Fruit fly (Drosophila melanogaster) whole organism, embryonic: ENCODE measurements around the gene E2f2.
A peak's percentile ranks its signal among the peaks of the same experiment; 100 is the strongest.

Experiments
- Awh ChIP-seq: fragments of 200-800 bp; sonication (Bioruptor generic); IDR thresholded peaks from 2 replicates; pipeline ENCODE4, ENCODE4 v1.3.6; 2022; ENCODE audit warnings: missing biosample characterization, missing genetic modification characterization
- CG10147 ChIP-seq: fragments of 200-800 bp; sonication (Bioruptor generic); optimal IDR thresholded peaks from 2 replicates; lab custom pipeline; 2019; ENCODE audit warnings: missing biosample characterization, mild to moderate bottlenecking, missing genetic modification characterization, moderate library complexity
- CG11398 ChIP-seq: fragments of 200-800 bp; sonication (Bioruptor generic); optimal IDR thresholded peaks from 2 replicates; lab custom pipeline; 2016; ENCODE audit warnings: missing biosample characterization, missing genetic modification characterization
- CG11504 ChIP-seq: fragments of 200-800 bp; sonication (Bioruptor generic); optimal IDR thresholded peaks from 3 replicates; lab custom pipeline; 2019; ENCODE audit warnings: missing biosample characterization, mild to moderate bottlenecking, missing genetic modification characterization, moderate library complexity
- CG11560 ChIP-seq: fragments of 200-800 bp; sonication (Bioruptor generic); IDR thresholded peaks from 3 replicates; pipeline ENCODE4 v1.3.6; 2022; ENCODE audit warnings: missing biosample characterization, missing genetic modification characterization
- CG12299 ChIP-seq: fragments of 200-800 bp; sonication (Bioruptor generic); optimal IDR thresholded peaks from 2 replicates; lab custom pipeline; 2018; ENCODE audit warnings: missing biosample characterization, mild to moderate bottlenecking, missing genetic modification characterization
- CG1233 ChIP-seq: fragments of 200-800 bp; sonication (Bioruptor generic); optimal IDR thresholded peaks from 4 replicates; lab custom pipeline; 2018; ENCODE audit warnings: missing biosample characterization, mild to moderate bottlenecking, missing genetic modification characterization
- CG13424 ChIP-seq: fragments of 200-800 bp; sonication (Bioruptor generic); optimal IDR thresholded peaks from 2 replicates; lab custom pipeline; 2019; ENCODE audit warnings: missing biosample characterization, mild to moderate bottlenecking, missing genetic modification characterization, moderate library complexity
- CG13775 ChIP-seq: fragments of 200-800 bp; sonication (Bioruptor generic); optimal IDR thresholded peaks from 3 replicates; lab custom pipeline; 2017; ENCODE audit warnings: missing biosample characterization, mild to moderate bottlenecking, missing genetic modification characterization
- CG14050 ChIP-seq: fragments of 200-800 bp; sonication (Bioruptor generic); IDR thresholded peaks from 3 replicates; pipeline ENCODE4 v1.3.6; 2022; ENCODE audit warnings: missing biosample characterization, missing genetic modification characterization
- CG14710 ChIP-seq: fragments of 200-800 bp; sonication (Bioruptor generic); optimal IDR thresholded peaks from 3 replicates; lab custom pipeline; 2019; ENCODE audit warnings: missing biosample characterization, mild to moderate bottlenecking, missing genetic modification characterization, moderate library complexity
- CG1603 ChIP-seq: fragments of 200-800 bp; sonication (Bioruptor generic); optimal IDR thresholded peaks from 2 replicates; lab custom pipeline; 2019; ENCODE audit warnings: missing biosample characterization, mild to moderate bottlenecking, missing genetic modification characterization, moderate library complexity
- CG16863 ChIP-seq: fragments of 200-800 bp; sonication (Bioruptor generic); optimal IDR thresholded peaks from 3 replicates; lab custom pipeline; 2016; ENCODE audit warnings: missing biosample characterization, missing genetic modification characterization
- CG17359 ChIP-seq: fragments of 200-800 bp; sonication (Bioruptor generic); optimal IDR thresholded peaks from 3 replicates; lab custom pipeline; 2018; ENCODE audit warnings: missing biosample characterization, mild to moderate bottlenecking, missing genetic modification characterization, moderate library complexity
- CG17568 ChIP-seq: fragments of 200-800 bp; sonication (Bioruptor generic); optimal IDR thresholded peaks from 2 replicates; lab custom pipeline; 2018; ENCODE audit warnings: missing biosample characterization, mild to moderate bottlenecking, missing genetic modification characterization, moderate library complexity
- CG18476 ChIP-seq: fragments of 200-800 bp; sonication (Bioruptor generic); optimal IDR thresholded peaks from 2 replicates; lab custom pipeline; 2016; ENCODE audit warnings: missing biosample characterization, mild to moderate bottlenecking, missing genetic modification characterization
- CG18764 ChIP-seq: fragments of 200-800 bp; sonication (Bioruptor generic); optimal IDR thresholded peaks from 3 replicates; lab custom pipeline; 2016; ENCODE audit warnings: missing biosample characterization, missing genetic modification characterization
- CG2129 ChIP-seq: fragments of 200-800 bp; sonication (Bioruptor generic); IDR thresholded peaks from 2 replicates; pipeline ENCODE4 v1.3.6; 2022; ENCODE audit warnings: missing biosample characterization, missing genetic modification characterization; ENCODE audit not compliant: partially characterized antibody
- CG2678 ChIP-seq: fragments of 200-800 bp; sonication (Bioruptor generic); optimal IDR thresholded peaks from 3 replicates; lab custom pipeline; 2019; ENCODE audit warnings: missing biosample characterization, mild to moderate bottlenecking, missing genetic modification characterization, moderate library complexity
- CG32532 ChIP-seq: fragments of 200-800 bp; sonication (Bioruptor generic); IDR thresholded peaks from 2 replicates; pipeline ENCODE4 v1.3.6; 2022; ENCODE audit warnings: missing biosample characterization, missing genetic modification characterization
- CG34224 ChIP-seq: fragments of 200-800 bp; sonication (Bioruptor generic); IDR thresholded peaks from 3 replicates; pipeline ENCODE4 v1.3.6; 2022; ENCODE audit warnings: missing biosample characterization, missing genetic modification characterization; ENCODE audit not compliant: partially characterized antibody
- CG3847 ChIP-seq: fragments of 200-800 bp; sonication (Bioruptor generic); IDR thresholded peaks from 2 replicates; pipeline ENCODE4 v1.3.6; 2022; ENCODE audit warnings: missing biosample characterization, missing genetic modification characterization
- CG6272 ChIP-seq: fragments of 200-800 bp; sonication (Bioruptor generic); IDR thresholded peaks from 2 replicates; pipeline ENCODE4 v1.3.6; 2022; ENCODE audit warnings: missing biosample characterization, missing genetic modification characterization
- CG6683 ChIP-seq: fragments of 200-800 bp; sonication (Bioruptor generic); optimal IDR thresholded peaks from 2 replicates; lab custom pipeline; 2017; ENCODE audit warnings: missing biosample characterization, mild to moderate bottlenecking, missing genetic modification characterization, missing genetic modification reagents
- CG7271 ChIP-seq: fragments of 200-800 bp; sonication (Bioruptor generic); optimal IDR thresholded peaks from 2 replicates; lab custom pipeline; 2018; ENCODE audit warnings: missing biosample characterization, mild to moderate bottlenecking, missing genetic modification characterization, moderate library complexity
- CG9609 ChIP-seq: fragments of 200-800 bp; sonication (Bioruptor generic); optimal IDR thresholded peaks from 3 replicates; lab custom pipeline; 2016; ENCODE audit warnings: missing biosample characterization, missing genetic modification characterization
- Dll ChIP-seq: fragments of 200-800 bp; sonication (Bioruptor generic); IDR thresholded peaks from 4 replicates; pipeline ENCODE4 v1.3.6; 2022; ENCODE audit warnings: missing biosample characterization, missing genetic modification characterization; ENCODE audit not compliant: partially characterized antibody
- E2f2 ChIP-seq: fragments of 200-800 bp; sonication (Bioruptor generic); IDR thresholded peaks from 2 replicates; pipeline ENCODE4 v1.3.6; 2022; ENCODE audit warnings: missing biosample characterization, missing genetic modification characterization
- Hr3 ChIP-seq: fragments of 200-800 bp; sonication (Bioruptor generic); optimal IDR thresholded peaks from 3 replicates; lab custom pipeline; 2016; ENCODE audit warnings: missing biosample characterization, missing genetic modification characterization
- Meics ChIP-seq: fragments of 200-800 bp; sonication (Bioruptor generic); optimal IDR thresholded peaks from 2 replicates; lab custom pipeline; 2017; ENCODE audit warnings: missing biosample characterization, mild to moderate bottlenecking, missing genetic modification characterization
- Mes4 ChIP-seq: fragments of 200-800 bp; sonication (Bioruptor generic); optimal IDR thresholded peaks from 2 replicates; lab custom pipeline; 2016; ENCODE audit warnings: missing biosample characterization, missing genetic modification characterization
- NK7.1 ChIP-seq: fragments of 200-800 bp; sonication (Bioruptor generic); optimal IDR thresholded peaks from 3 replicates; lab custom pipeline; 2016; ENCODE audit warnings: missing biosample characterization, missing genetic modification characterization
- Sox102F ChIP-seq: fragments of 200-800 bp; sonication (Bioruptor generic); optimal IDR thresholded peaks from 2 replicates; lab custom pipeline; 2018; ENCODE audit warnings: missing biosample characterization, mild to moderate bottlenecking, missing genetic modification characterization, moderate library complexity
- Usf ChIP-seq: fragments of 200-800 bp; sonication (Bioruptor generic); optimal IDR thresholded peaks from 2 replicates; lab custom pipeline; 2017; ENCODE audit warnings: missing genotype, missing biosample characterization, missing genetic modification characterization
- Xbp1 ChIP-seq: fragments of 200-800 bp; sonication (Bioruptor generic); optimal IDR thresholded peaks from 3 replicates; lab custom pipeline; 2016; ENCODE audit warnings: missing biosample characterization, mild to moderate bottlenecking, missing genetic modification characterization
- bab2 ChIP-seq: fragments of 200-800 bp; sonication (Bioruptor generic); optimal IDR thresholded peaks from 2 replicates; lab custom pipeline; 2016; ENCODE audit warnings: missing biosample characterization, missing genetic modification characterization
- crp ChIP-seq, 2 experiments: fragments of 200-800 bp; sonication (Bioruptor generic); optimal IDR thresholded peaks; 2 replicates in 1 of 2; 3 replicates in 1 of 2; lab custom pipeline; 2017; ENCODE audit warnings: missing biosample characterization in 2 of 2, missing genetic modification characterization in 2 of 2, mild to moderate bottlenecking in 1 of 2, moderate library complexity in 1 of 2
- dpn ChIP-seq, 2 experiments: fragments of 200-800 bp; sonication (Bioruptor generic); optimal IDR thresholded peaks; 3 replicates each; lab custom pipeline; 2016; ENCODE audit warnings: missing biosample characterization in 2 of 2, missing genetic modification characterization in 2 of 2
- dysf ChIP-seq: fragments of 200-800 bp; sonication (Bioruptor generic); IDR thresholded peaks from 3 replicates; pipeline ENCODE4 v1.3.6; 2022; ENCODE audit warnings: missing biosample characterization, missing genetic modification characterization
- ind ChIP-seq: fragments of 200-800 bp; sonication (Bioruptor generic); optimal IDR thresholded peaks from 3 replicates; lab custom pipeline; 2016; ENCODE audit warnings: missing biosample characterization, missing genetic modification characterization
- insv ChIP-seq, 2 experiments: fragments of 200-800 bp; sonication (Bioruptor generic); optimal IDR thresholded peaks; 3 replicates each; lab custom pipeline; 2016 to 2018; ENCODE audit warnings: missing biosample characterization in 2 of 2, missing genetic modification characterization in 2 of 2
- otp ChIP-seq: fragments of 200-800 bp; sonication (Bioruptor generic); IDR thresholded peaks from 3 replicates; pipeline ENCODE4, ENCODE4 v1.3.6; 2022; ENCODE audit warnings: missing biosample characterization, missing genetic modification characterization
- phol ChIP-seq: fragments of 200-800 bp; sonication (Bioruptor generic); optimal IDR thresholded peaks from 3 replicates; lab custom pipeline; 2018; ENCODE audit warnings: missing biosample characterization, mild to moderate bottlenecking, missing genetic modification characterization, moderate library complexity
- salm ChIP-seq: fragments of 200-800 bp; sonication (Bioruptor generic); optimal IDR thresholded peaks from 2 replicates; lab custom pipeline; 2018; ENCODE audit warnings: missing biosample characterization, mild to moderate bottlenecking, missing genetic modification characterization
- seq ChIP-seq: fragments of 200-800 bp; sonication (Bioruptor generic); IDR thresholded peaks from 2 replicates; pipeline ENCODE4 v1.3.6; 2022; ENCODE audit warnings: missing biosample characterization, missing genetic modification characterization
- sisA ChIP-seq: fragments of 200-800 bp; sonication (Bioruptor generic); IDR thresholded peaks from 2 replicates; pipeline ENCODE4 v1.3.6; 2022; ENCODE audit warnings: missing biosample characterization, missing genetic modification characterization
- slbo ChIP-seq: fragments of 200-800 bp; sonication (Bioruptor generic); IDR thresholded peaks from 2 replicates; pipeline ENCODE4 v1.3.6; 2022; ENCODE audit warnings: missing biosample characterization, missing genetic modification characterization
- sob ChIP-seq: fragments of 200-800 bp; sonication (Bioruptor generic); IDR thresholded peaks from 2 replicates; pipeline ENCODE4 v1.3.6; 2022; ENCODE audit warnings: missing biosample characterization, missing genetic modification characterization
- tx ChIP-seq: fragments of 200-800 bp; sonication (Bioruptor generic); optimal IDR thresholded peaks from 2 replicates; lab custom pipeline; 2016; ENCODE audit warnings: missing biosample characterization, missing genetic modification characterization
- usp ChIP-seq: fragments of >200 bp; optimal IDR thresholded peaks from 2 replicates; lab custom pipeline; 2017; ENCODE audit warnings: missing biosample characterization, missing genetic modification characterization
- zfh2 ChIP-seq: fragments of 200-800 bp; sonication (Bioruptor generic); optimal IDR thresholded peaks from 2 replicates; lab custom pipeline; 2016; ENCODE audit warnings: missing biosample characterization, missing genetic modification characterization

The E2f2 gene

DNA sequence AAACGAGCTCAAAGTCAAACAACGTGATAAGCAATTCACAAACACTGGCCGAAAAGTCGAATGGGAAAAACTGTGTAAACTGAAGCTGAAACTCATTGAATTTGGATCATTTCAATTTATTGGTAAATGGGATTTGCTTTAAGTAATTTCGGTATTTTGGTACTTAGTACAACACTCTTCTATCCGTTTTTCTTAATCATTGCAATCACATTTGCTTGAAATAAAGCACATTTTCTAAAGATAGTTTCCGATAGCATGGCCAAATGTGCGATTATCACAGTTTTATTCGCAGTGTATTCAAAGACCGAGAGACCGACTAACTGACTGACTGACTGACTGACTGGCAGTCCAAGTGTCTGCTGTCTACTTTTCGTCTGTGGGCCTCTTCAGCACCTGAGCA lies 40.0 kb upstream of the E2f2 start (continued):
- TF ChIP-seq CG17359: no peak
- TF ChIP-seq CG18764: no peak
- TF ChIP-seq Xbp1 (GFP tag; lab: Kevin White, UChicago): no peak
- peak; percentile 44 for TF ChIP-seq Meics (GFP tag; lab: Kevin White, UChicago)
- no peak for TF ChIP-seq Awh (GFP tag; lab: Robert Waterston, UW)
- no peak for TF ChIP-seq CG10147 (GFP tag; lab: Kevin White, UChicago)
- TF ChIP-seq Usf (GFP tag; lab: Kevin White, UChicago): peak; percentile 10
- TF ChIP-seq insv (GFP tag; optimal IDR thresholded peaks at IDR 0.05; lab: Kevin White, UChicago): no peak
- no peak for TF ChIP-seq Sox102F (GFP tag; lab: Kevin White, UChicago)
- no peak for TF ChIP-seq usp (GFP tag; lab: Kevin White, UChicago)
- no peak for TF ChIP-seq CG6683 (GFP tag; lab: Kevin White, UChicago)
- TF ChIP-seq crp (GFP tag; optimal IDR thresholded peaks at IDR 0.05; lab: Kevin White, UChicago): no peak
- no peak for TF ChIP-seq NK7.1
- no peak for TF ChIP-seq CG14710
- TF ChIP-seq dpn (GFP tag; optimal IDR thresholded peaks at IDR 0.05; lab: Kevin White, UChicago): peak in 1 of 2 experiments; percentile 2
- no peak for TF ChIP-seq CG32532 (GFP tag; lab: Robert Waterston, UW)
- TF ChIP-seq bab2 (GFP tag; lab: Kevin White, UChicago): no peak
- peak; percentile 14; the same call in 1 of the 3 replicates for TF ChIP-seq dysf
- TF ChIP-seq CG17568: no peak
- no peak for TF ChIP-seq sisA
- TF ChIP-seq CG13775: no peak
- TF ChIP-seq CG13424: peak; percentile 15
- TF ChIP-seq seq (GFP tag; lab: Robert Waterston, UW): no peak
- 0 out of 2 replicates have a peak, but pooled peaks have one; percentile 9 for TF ChIP-seq E2f2 (GFP tag; lab: Robert Waterston, UW)
- peak; percentile 14 for TF ChIP-seq ind (GFP tag; lab: Kevin White, UChicago)
- no peak for TF ChIP-seq otp (GFP tag; lab: Robert Waterston, UW)
- TF ChIP-seq CG11560: no peak
- no peak for TF ChIP-seq sob
- TF ChIP-seq CG6272: no peak
- no peak for TF ChIP-seq CG14050 (GFP tag; lab: Robert Waterston, UW)
- no peak for TF ChIP-seq CG3847 (GFP tag; lab: Robert Waterston, UW)
- TF ChIP-seq CG16863: no peak
- TF ChIP-seq Hr3: no peak
- TF ChIP-seq salm (tag; lab: Kevin White, UChicago): no peak
- TF ChIP-seq tx (GFP tag; lab: Kevin White, UChicago): no peak
- no peak for TF ChIP-seq CG34224
- TF ChIP-seq phol (tag; lab: Kevin White, UChicago): peak; percentile 22
- TF ChIP-seq CG12299 (tag; lab: Kevin White, UChicago): no peak
- no peak for TF ChIP-seq CG2129
- no peak for TF ChIP-seq CG18476 (GFP tag; lab: Kevin White, UChicago)
- peak; percentile 4 for TF ChIP-seq CG9609 (GFP tag; lab: Kevin White, UChicago)
- no peak for TF ChIP-seq zfh2 (GFP tag; lab: Kevin White, UChicago)
- no peak for TF ChIP-seq CG11398 (GFP tag; lab: Kevin White, UChicago)
- peak; percentile 47 for TF ChIP-seq CG11504 (tag; lab: Kevin White, UChicago)
- peak; percentile 13 for TF ChIP-seq CG1603 (tag; lab: Kevin White, UChicago)
- no peak for TF ChIP-seq Mes4
- TF ChIP-seq CG7271: no peak
- peak; percentile 29; the same call in 1 of the 2 replicates for TF ChIP-seq slbo (GFP tag; lab: Robert Waterston, UW)
- no peak for TF ChIP-seq CG1233 (GFP tag; lab: Kevin White, UChicago)
- TF ChIP-seq Dll: no peak
- TF ChIP-seq CG2678 (tag; lab: Kevin White, UChicago): peak; percentile 56
